Fruit fly (Drosophila melanogaster) whole organism, pupa: Measurements from ENCODE around the gene CG9368.

Experiments
- CG10348 ChIP-seq: fragments of 200-800 bp; sonication (Bioruptor generic); IDR thresholded peaks from 2 replicates; pipeline ENCODE4 v1.3.6; 2022; ENCODE audit warnings: missing biosample characterization, missing genetic modification characterization
- CG12605 ChIP-seq: fragments of 200-800 bp; sonication (Bioruptor generic); IDR thresholded peaks from 2 replicates; pipeline ENCODE4 v1.3.6; 2022; ENCODE audit warnings: missing biosample characterization, missing genetic modification characterization
- CG13204 ChIP-seq: fragments of 200-800 bp; sonication (Bioruptor generic); optimal IDR thresholded peaks from 2 replicates; lab custom pipeline; 2018; ENCODE audit warnings: missing biosample characterization, mild to moderate bottlenecking, missing genetic modification characterization, moderate library complexity
- CG14655 ChIP-seq: fragments of 200-800 bp; sonication (Bioruptor generic); optimal IDR thresholded peaks from 3 replicates; lab custom pipeline; 2017; ENCODE audit warnings: mild to moderate bottlenecking, missing biosample characterization, missing genetic modification reagents, missing genetic modification characterization
- CG15710 ChIP-seq: fragments of 200-800 bp; sonication (Bioruptor generic); optimal IDR thresholded peaks from 2 replicates; lab custom pipeline; 2018; ENCODE audit warnings: missing biosample characterization, mild to moderate bottlenecking, missing genetic modification characterization, moderate library complexity
- CG17806 ChIP-seq: fragments of 200-800 bp; sonication (Bioruptor generic); optimal IDR thresholded peaks from 2 replicates; lab custom pipeline; 2018; ENCODE audit warnings: missing biosample characterization, mild to moderate bottlenecking, missing genetic modification characterization, moderate library complexity
- CG32121 ChIP-seq: fragments of 200-800 bp; sonication (Bioruptor generic); IDR thresholded peaks from 2 replicates; pipeline ENCODE4 v1.3.6; 2022; ENCODE audit warnings: missing biosample characterization, missing genetic modification characterization
- CG34367 ChIP-seq: fragments of 200-800 bp; sonication (Bioruptor generic); optimal IDR thresholded peaks from 2 replicates; lab custom pipeline; 2018; ENCODE audit warnings: missing biosample characterization, mild to moderate bottlenecking, missing genetic modification characterization
- CG4496 ChIP-seq: fragments of 200-800 bp; sonication (Bioruptor generic); IDR thresholded peaks from 3 replicates; pipeline ENCODE4 v1.3.6; 2022; ENCODE audit warnings: missing biosample characterization, missing genetic modification characterization
- CG8159 ChIP-seq: fragments of 200-800 bp; sonication (Bioruptor generic); optimal IDR thresholded peaks from 3 replicates; lab custom pipeline; 2018; ENCODE audit warnings: missing biosample characterization, mild to moderate bottlenecking, missing genetic modification characterization, moderate library complexity
- CG8301 ChIP-seq: fragments of 200-800 bp; sonication (Bioruptor generic); optimal IDR thresholded peaks from 2 replicates; lab custom pipeline; 2018; ENCODE audit warnings: missing biosample characterization, mild to moderate bottlenecking, missing genetic modification characterization
- CG9948 ChIP-seq: fragments of 200-800 bp; sonication (Bioruptor generic); optimal IDR thresholded peaks from 2 replicates; lab custom pipeline; 2018; ENCODE audit warnings: missing biosample characterization, mild to moderate bottlenecking, missing genetic modification characterization, moderate library complexity
- D1 ChIP-seq: fragments of 200-800 bp; sonication (Bioruptor generic); optimal IDR thresholded peaks from 2 replicates; lab custom pipeline; 2018; ENCODE audit warnings: missing biosample characterization, mild to moderate bottlenecking, missing genetic modification characterization, moderate library complexity
- EcR ChIP-seq: fragments of 200-800 bp; sonication (Bioruptor generic); optimal IDR thresholded peaks from 3 replicates; lab custom pipeline; 2019; ENCODE audit warnings: missing biosample characterization, missing genetic modification characterization, mild to moderate bottlenecking, moderate library complexity, missing genetic modification reagents
- Ets98B ChIP-seq: fragments of 200-800 bp; sonication (Bioruptor generic); IDR thresholded peaks from 2 replicates; pipeline ENCODE4 v1.3.6; 2022; ENCODE audit warnings: missing biosample characterization, missing genetic modification characterization
- Pif1A ChIP-seq: fragments of 200-800 bp; sonication (Bioruptor generic); optimal IDR thresholded peaks from 3 replicates; lab custom pipeline; 2016; ENCODE audit warnings: missing biosample characterization, missing genetic modification characterization
- Pif1B ChIP-seq: fragments of 200-800 bp; sonication (Bioruptor generic); optimal IDR thresholded peaks from 3 replicates; lab custom pipeline; 2016; ENCODE audit warnings: missing biosample characterization, missing genetic modification characterization
- Snoo ChIP-seq: fragments of 200-800 bp; sonication (Bioruptor generic); optimal IDR thresholded peaks from 3 replicates; lab custom pipeline; 2017; ENCODE audit warnings: missing biosample characterization, mild to moderate bottlenecking, missing genetic modification characterization, inconsistent platforms
- fd96Ca ChIP-seq: fragments of 200-800 bp; sonication (Bioruptor generic); IDR thresholded peaks from 3 replicates; pipeline ENCODE4 v1.3.6; 2022; ENCODE audit warnings: missing biosample characterization, missing genetic modification characterization
- gl ChIP-seq: fragments of 200-800 bp; sonication (Bioruptor generic); optimal IDR thresholded peaks from 2 replicates; lab custom pipeline; 2018; ENCODE audit warnings: missing biosample characterization, mild to moderate bottlenecking, missing genetic modification characterization
- rn ChIP-seq: fragments of 200-800 bp; sonication (Bioruptor generic); IDR thresholded peaks from 2 replicates; pipeline ENCODE4 v1.3.6; 2022; ENCODE audit warnings: missing biosample characterization, missing genetic modification characterization

Gene CG9368

DNA sequence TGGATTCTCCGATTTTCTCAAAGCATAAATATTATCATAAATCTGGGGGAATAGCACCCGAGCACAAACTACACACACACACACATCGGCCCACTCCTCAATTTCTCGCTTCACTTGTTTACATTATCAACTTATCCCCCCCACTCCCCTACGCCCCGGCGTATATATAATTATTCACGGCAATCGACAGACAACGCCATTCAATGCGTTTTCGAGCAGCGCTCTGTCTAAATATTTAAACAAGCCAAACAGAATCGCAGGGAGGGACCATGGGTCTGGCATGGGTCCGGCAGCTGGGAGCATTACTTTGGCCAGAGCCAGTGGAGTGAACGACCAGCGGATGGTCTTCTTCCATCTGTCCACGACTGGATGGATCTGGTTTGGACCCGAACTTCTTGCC is 25.8 kb upstream of the CG9368 start:
- TF ChIP-seq EcR (peak; percentile 20), CG13204 (GFP tag; lab: Kevin White, UChicago) (no peak)

DNA sequence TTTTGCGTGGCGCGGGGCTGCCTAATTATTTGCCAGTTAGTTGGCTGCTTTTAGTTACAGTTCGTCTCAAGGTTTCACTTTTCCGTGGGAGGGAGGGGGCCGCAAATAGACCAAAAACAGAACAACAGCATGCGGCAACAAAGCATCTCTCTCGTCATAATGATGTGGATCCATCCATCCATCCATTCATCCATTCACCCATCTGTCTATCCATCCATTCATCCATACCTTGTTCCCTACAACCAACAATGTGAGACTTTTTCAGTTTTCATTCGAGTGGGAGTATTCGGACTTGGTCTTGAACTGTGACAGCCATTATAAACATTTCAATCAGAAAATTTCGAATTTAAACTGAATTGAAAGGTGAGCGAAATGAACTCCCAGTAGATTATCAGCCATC is 22.1 kb upstream of the CG9368 start:
- TF ChIP-seq Pif1A (GFP tag; lab: Kevin White, UChicago) (no peak), CG15710 (tag; lab: Kevin White, UChicago) (no peak), CG34367 (tag; lab: Kevin White, UChicago) (no peak), Snoo (no peak), EcR (no peak), CG32121 (GFP tag; lab: Robert Waterston, UW) (no peak), CG12605 (GFP tag; lab: Robert Waterston, UW) (no peak), D1 (tag; lab: Kevin White, UChicago) (no peak)

DNA sequence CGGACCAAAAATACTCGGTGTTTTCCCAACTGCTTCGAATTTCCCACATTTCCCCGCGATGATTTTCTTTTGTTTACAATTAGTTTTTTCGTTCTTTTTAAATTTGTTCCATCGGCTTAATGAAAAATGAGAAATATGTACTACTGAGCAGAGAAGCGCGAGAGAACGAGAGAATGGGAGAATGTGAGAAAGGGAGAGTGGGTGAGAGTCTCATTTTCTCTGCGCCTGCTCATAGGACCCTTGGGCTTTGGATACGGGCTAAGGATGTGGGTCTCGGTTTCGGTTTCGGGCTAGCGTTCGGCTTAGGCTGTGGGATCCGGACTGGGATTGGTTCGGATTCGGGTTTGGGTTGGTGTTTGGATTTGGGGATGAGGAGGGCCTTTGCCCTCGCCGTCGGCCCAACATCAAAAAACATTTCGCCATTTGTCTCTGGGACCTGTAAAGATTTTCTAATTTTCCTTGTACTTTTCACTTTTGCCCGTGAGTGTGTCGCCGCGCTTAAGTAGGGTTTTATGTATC is 20.7 kb upstream of the CG9368 start:
- TF ChIP-seq CG4496 (no peak), CG15710 (tag; lab: Kevin White, UChicago) (no peak), CG32121 (GFP tag; lab: Robert Waterston, UW) (no peak), CG12605 (GFP tag; lab: Robert Waterston, UW) (no peak), CG17806 (tag; lab: Kevin White, UChicago) (no peak), CG14655 (GFP tag; lab: Kevin White, UChicago) (no peak), CG34367 (tag; lab: Kevin White, UChicago) (no peak), Ets98B (no peak), gl (no peak), D1 (tag; lab: Kevin White, UChicago) (no peak)

DNA sequence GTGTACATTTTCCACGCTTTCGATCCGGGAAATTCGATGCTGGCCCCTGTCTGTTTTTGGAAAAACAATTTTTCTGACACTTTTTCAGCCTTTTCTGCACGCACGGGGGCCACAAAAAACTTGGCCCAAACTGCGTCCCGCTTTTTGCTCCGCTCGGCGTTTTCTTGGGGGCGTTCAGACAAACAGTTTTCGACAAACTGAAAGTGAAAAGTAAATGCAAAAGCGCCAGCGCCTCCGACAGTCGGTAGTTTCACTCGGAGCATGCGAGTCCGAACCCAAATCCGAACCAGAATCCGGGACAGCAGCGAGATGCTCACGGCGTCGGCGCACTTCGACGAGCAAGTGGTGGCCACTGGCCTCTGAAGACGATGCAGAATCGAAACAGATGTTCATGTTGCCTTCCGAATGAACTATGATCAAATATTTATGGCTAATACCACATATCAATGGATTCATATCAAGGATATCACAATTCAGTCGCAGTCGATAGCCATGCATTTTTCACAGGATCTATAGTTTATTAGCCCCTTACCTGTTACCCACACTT is 17.0 kb upstream of the CG9368 start, which contains the start of gene Shal:
Gene Shal (minus strand): TSS at position 200 of the 547 bp plus-strand sequence.
- no peak for TF ChIP-seq EcR
- no peak for TF ChIP-seq gl
- TF ChIP-seq Pif1B (GFP tag; lab: Kevin White, UChicago), result no peak
- TF ChIP-seq Ets98B, result no peak

DNA sequence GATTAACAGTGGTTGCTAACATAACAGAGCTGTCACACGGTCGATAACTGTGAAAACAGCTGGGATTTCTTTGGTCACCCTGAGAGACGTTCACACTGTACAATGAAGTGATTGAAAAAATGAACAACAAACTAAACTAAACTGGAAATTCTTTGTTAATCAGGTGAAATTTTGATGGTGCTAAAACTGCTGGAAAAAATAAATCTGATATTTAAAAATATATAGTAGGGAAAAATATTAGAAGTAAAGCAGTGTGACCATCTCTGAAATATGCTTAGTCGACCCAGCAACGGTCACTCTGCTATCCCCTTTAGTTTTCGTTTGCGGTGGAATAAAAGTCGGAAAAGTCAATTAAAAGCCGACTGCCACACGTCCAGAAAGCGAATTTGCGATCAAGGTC is 15.5 kb upstream of the CG9368 start, which contains the start of the genes CG9231 and CG9330:
Gene CG9231 (minus strand): TSS at position 25 of the 400 bp plus-strand sequence.
Gene CG9330 (plus strand): TSS at position 275 of the 400 bp plus-strand sequence.
- peak; percentile 1 for TF ChIP-seq CG8159
- no peak for TF ChIP-seq Pif1B (GFP tag; lab: Kevin White, UChicago)
- TF ChIP-seq CG34367 (tag; lab: Kevin White, UChicago), result no peak
- peak; percentile 31 for TF ChIP-seq Pif1A (GFP tag; lab: Kevin White, UChicago)
- no peak for TF ChIP-seq CG14655 (GFP tag; lab: Kevin White, UChicago)
- peak; percentile 14 for TF ChIP-seq EcR

DNA sequence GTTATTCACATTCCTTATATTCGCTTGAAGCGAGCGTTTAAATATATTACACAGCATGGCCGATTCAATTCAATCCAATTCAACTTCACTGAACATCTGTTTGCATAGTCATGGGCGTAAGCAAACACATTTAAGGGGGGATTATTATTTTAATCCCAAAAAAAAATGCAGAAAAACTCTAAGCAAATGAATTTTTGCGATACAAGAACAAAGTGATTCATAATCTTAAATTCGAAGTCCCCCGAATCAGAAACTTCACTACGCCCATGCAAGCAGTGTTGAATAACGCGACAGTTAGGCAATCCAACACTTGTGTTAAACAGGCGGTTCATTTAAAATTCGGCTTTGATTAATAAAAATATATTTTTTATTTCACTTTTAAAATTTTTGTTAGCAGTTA is 11.0 kb upstream of the CG9368 start, which contains the start of gene CG14100:
Gene CG14100 (minus strand): TSS at position 103 of the 400 bp plus-strand sequence.
- TF ChIP-seq CG13204 (GFP tag; lab: Kevin White, UChicago), result peak; percentile 100
- TF ChIP-seq Pif1A (GFP tag; lab: Kevin White, UChicago), result peak; percentile 100
- TF ChIP-seq CG9948 (tag; lab: Kevin White, UChicago), result peak; percentile 100
- TF ChIP-seq fd96Ca (GFP tag; lab: Robert Waterston, UW), result peak; percentile 100
- peak; percentile 100 for TF ChIP-seq gl
- peak; percentile 100 for TF ChIP-seq Snoo
- TF ChIP-seq CG8301 (tag; lab: Kevin White, UChicago), result peak; percentile 100
- TF ChIP-seq CG8159, result peak; percentile 100
- peak; percentile 100 for TF ChIP-seq Ets98B
- TF ChIP-seq D1 (tag; lab: Kevin White, UChicago), result peak; percentile 100
- TF ChIP-seq CG32121 (GFP tag; lab: Robert Waterston, UW), result peak; percentile 100
- peak; percentile 100 for TF ChIP-seq CG4496
- peak; percentile 100 for TF ChIP-seq Pif1B (GFP tag; lab: Kevin White, UChicago)
- TF ChIP-seq CG34367 (tag; lab: Kevin White, UChicago), result peak; percentile 100
- TF ChIP-seq CG12605 (GFP tag; lab: Robert Waterston, UW), result peak; percentile 100
- TF ChIP-seq EcR, result no peak
- TF ChIP-seq CG17806 (tag; lab: Kevin White, UChicago), result peak; percentile 100
- peak; percentile 100 for TF ChIP-seq CG14655 (GFP tag; lab: Kevin White, UChicago)
- TF ChIP-seq CG10348, result peak; percentile 100
- peak; percentile 100 for TF ChIP-seq rn
- peak; percentile 100 for TF ChIP-seq CG15710 (tag; lab: Kevin White, UChicago)
